Worm (Caenorhabditis elegans): ENCODE measurements around the gene F18A12.2.

DNA sequence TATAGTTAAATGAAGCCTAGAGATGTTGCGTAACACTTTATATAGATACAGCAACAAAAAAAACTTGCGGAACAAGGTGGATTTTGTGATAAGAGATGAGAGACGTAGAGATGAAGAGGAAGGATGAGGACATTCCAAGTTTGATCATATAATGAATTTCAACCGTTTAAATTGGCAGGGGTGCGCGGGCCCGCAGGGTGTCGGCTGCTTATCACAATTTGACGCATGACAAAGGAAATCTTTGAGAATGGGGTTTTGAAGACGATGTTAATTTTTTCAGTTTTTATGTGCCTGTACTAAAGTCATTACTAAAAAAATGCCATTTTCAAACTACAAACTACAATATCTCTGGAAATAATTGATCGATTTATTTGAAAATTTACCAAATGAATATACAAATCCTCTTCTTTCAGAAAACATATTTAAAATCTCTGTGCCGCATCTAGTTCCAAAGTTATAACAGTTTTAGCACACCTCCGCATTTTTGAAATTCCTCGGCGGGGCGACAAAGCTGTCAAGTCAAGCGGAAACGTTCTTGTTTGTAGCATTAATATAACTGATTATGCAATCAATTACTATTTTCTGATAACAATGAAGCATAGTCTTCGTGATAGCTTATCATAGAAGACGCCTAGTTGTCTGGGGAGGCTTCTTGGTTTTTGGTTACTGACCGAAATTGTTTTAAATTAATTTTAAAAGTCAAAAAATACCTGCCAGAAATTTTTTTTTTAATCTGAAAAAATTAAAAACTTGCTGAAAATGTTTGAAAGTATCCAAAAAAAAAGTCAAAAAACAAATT is 25.4 kb downstream of the F18A12.2 start:
- no peak for TF ChIP-seq ceh-13 (GFP tag; optimal IDR thresholded peaks at IDR 0.05)
- TF ChIP-seq sea-1 (GFP tag; conservative IDR thresholded peaks at IDR 0.05): no peak
- TF ChIP-seq F13C5.2 (tag; optimal IDR thresholded peaks at IDR 0.05): no peak
- TF ChIP-seq aly-1 (tag; optimal IDR thresholded peaks at IDR 0.05): no peak
- no peak for TF ChIP-seq ama-1 (optimal IDR thresholded peaks at IDR 0.05)
- TF ChIP-seq flt-1 (GFP tag; IDR thresholded peaks at IDR 0.05): no peak
- TF ChIP-seq tbx-37 (GFP tag; conservative IDR thresholded peaks at IDR 0.05): no peak

All from whole organism, early embryonic.